Fruit fly (Drosophila melanogaster) whole organism, embryonic: Measurements from ENCODE around the gene CG12728.

Experiments used
- CG11456 ChIP-seq: fragments of 200-800 bp; sonication (Bioruptor generic); IDR thresholded peaks from 3 replicates; pipeline ENCODE4 v1.3.6; 2022; ENCODE audit warnings: missing biosample characterization, missing genetic modification characterization
- CG4328 ChIP-seq: fragments of 200-800 bp; sonication (Bioruptor generic); optimal IDR thresholded peaks from 3 replicates; lab custom pipeline; 2017; ENCODE audit warnings: missing biosample characterization, missing genetic modification reagents, missing genetic modification characterization
- Ets65A ChIP-seq: fragments of 200-800 bp; sonication (Bioruptor generic); peaks from one replicate; lab custom pipeline; 2016; ENCODE audit warnings: missing biosample characterization, missing genetic modification characterization
- ab ChIP-seq: fragments of 200-800 bp; sonication (Bioruptor generic); optimal IDR thresholded peaks from 2 replicates; lab custom pipeline; 2016; ENCODE audit warnings: missing biosample characterization, missing genetic modification characterization
- abd-A ChIP-seq: fragments of 200-800 bp; sonication (Bioruptor generic); optimal IDR thresholded peaks from 3 replicates; lab custom pipeline; 2019; ENCODE audit warnings: missing biosample characterization, mild to moderate bottlenecking, missing genetic modification characterization, moderate library complexity
- row ChIP-seq: fragments of 200-800 bp; sonication (Bioruptor generic); IDR thresholded peaks from 3 replicates; pipeline ENCODE4 v1.3.6; 2022; ENCODE audit warnings: missing biosample characterization, missing genetic modification characterization
- salm ChIP-seq: fragments of 200-800 bp; sonication (Bioruptor generic); optimal IDR thresholded peaks from 2 replicates; lab custom pipeline; 2018; ENCODE audit warnings: missing biosample characterization, mild to moderate bottlenecking, missing genetic modification characterization
- sd ChIP-seq: fragments of 200-800 bp; sonication (Bioruptor generic); optimal IDR thresholded peaks from 3 replicates; lab custom pipeline; 2018; ENCODE audit warnings: missing biosample characterization, mild to moderate bottlenecking, missing genetic modification characterization, moderate library complexity
- sens ChIP-seq: fragments of 200-800 bp; sonication (Bioruptor generic); peaks from one replicate; lab custom pipeline; 2016; ENCODE audit warnings: missing biosample characterization, missing genetic modification characterization
- unc-4 ChIP-seq: fragments of 200-800 bp; sonication (Bioruptor generic); IDR thresholded peaks from 2 replicates; pipeline ENCODE4 v1.3.6; 2022; ENCODE audit warnings: missing biosample characterization, missing genetic modification characterization; ENCODE audit not compliant: partially characterized antibody

CG12728 gene

dm6 chrX:5992767-5993325, 50.4 kb downstream of the CG12728 start (continued):
- TF ChIP-seq CG4328 (no peak), sd (tag; lab: Kevin White, UChicago) (peak; percentile 82), row (GFP tag; lab: Robert Waterston, UW) (0 out of 3 replicates have a peak, but pooled peaks have one; percentile 10), sens (peak; percentile 32), abd-A (tag; lab: Kevin White, UChicago) (peak; percentile 76), CG11456 (GFP tag; lab: Robert Waterston, UW) (no peak), salm (tag; lab: Kevin White, UChicago) (peak; percentile 18), unc-4 (GFP tag; lab: Robert Waterston, UW) (no peak), ab (GFP tag; lab: Kevin White, UChicago) (no peak), Ets65A (GFP tag; lab: Kevin White, UChicago) (peak; percentile 49)
